Worm (Caenorhabditis elegans): ENCODE measurements around the gene srlf-14.

srlf-14 gene

ce11 chrIV:10935336-10935735 is 41.2 kb upstream of the srlf-14 start:
- TF ChIP-seq mml-1 (tag; optimal IDR thresholded peaks at IDR 0.05) = peak; percentile 81
- TF ChIP-seq nhr-76 (tag; optimal IDR thresholded peaks at IDR 0.05) = no peak
- peak; percentile 40 for TF ChIP-seq nhr-25 (tag; optimal IDR thresholded peaks at IDR 0.05)
- peak; percentile 60 for TF ChIP-seq mdl-1 (tag; optimal IDR thresholded peaks at IDR 0.05)
- no peak for TF ChIP-seq ceh-82 (tag; optimal IDR thresholded peaks at IDR 0.05)
- TF ChIP-seq pha-4 (tag; optimal IDR thresholded peaks at IDR 0.05) = peak; percentile 63
- TF ChIP-seq nhr-43 (tag; optimal IDR thresholded peaks at IDR 0.05; ENCODE audit: poor library complexity, severe bottlenecking) = peak; percentile 40
- peak; percentile 65 for TF ChIP-seq ceh-28 (tag; optimal IDR thresholded peaks at IDR 0.05)
- TF ChIP-seq elt-3 (tag; optimal IDR thresholded peaks at IDR 0.05) = peak in 1 of 3 experiments; percentile 17
- TF ChIP-seq skn-1 (tag; optimal IDR thresholded peaks at IDR 0.05) = no peak
- peak; percentile 26 for TF ChIP-seq snpc-4 (tag; optimal IDR thresholded peaks at IDR 0.05)
- peak; percentile 64 for TF ChIP-seq pqm-1 (tag; optimal IDR thresholded peaks at IDR 0.05)
- TF ChIP-seq nhr-23 (tag; optimal IDR thresholded peaks at IDR 0.05) = peak; percentile 80
- TF ChIP-seq nhr-77 (tag; optimal IDR thresholded peaks at IDR 0.05) = no peak
- peak; percentile 56 for TF ChIP-seq tbx-2 (tag; optimal IDR thresholded peaks at IDR 0.05)
- no peak for TF ChIP-seq fkh-10 (GFP tag; optimal IDR thresholded peaks at IDR 0.05)
- TF ChIP-seq eor-1 (tag; optimal IDR thresholded peaks at IDR 0.05) = peak in 1 of 2 experiments; percentile 32
- TF ChIP-seq ztf-4 (tag; optimal IDR thresholded peaks at IDR 0.05) = peak; percentile 65
- TF ChIP-seq unc-62 (GFP tag; optimal IDR thresholded peaks at IDR 0.05) = peak; percentile 57
- no peak for TF ChIP-seq nhr-11 (tag; optimal IDR thresholded peaks at IDR 0.05)
- TF ChIP-seq egl-27 (tag; optimal IDR thresholded peaks at IDR 0.05) = peak; percentile 53
- peak; percentile 95 for TF ChIP-seq egl-5 (tag; optimal IDR thresholded peaks at IDR 0.05)
- no peak for TF ChIP-seq fos-1 (tag; optimal IDR thresholded peaks at IDR 0.05)
- TF ChIP-seq elt-2 (tag; optimal IDR thresholded peaks at IDR 0.05) = peak; percentile 59
- peak; percentile 43 for TF ChIP-seq lin-39 (tag; optimal IDR thresholded peaks at IDR 0.05)
- peak; percentile 26 for TF ChIP-seq lin-15B (tag; optimal IDR thresholded peaks at IDR 0.05)
- TF ChIP-seq elt-1 (tag; optimal IDR thresholded peaks at IDR 0.05) = peak; percentile 32
- TF ChIP-seq aly-2 (tag; optimal IDR thresholded peaks at IDR 0.05) = no peak
- no peak for TF ChIP-seq ZK546.5 (tag; optimal IDR thresholded peaks at IDR 0.05)
- peak; percentile 90 for TF ChIP-seq nfya-1 (tag; optimal IDR thresholded peaks at IDR 0.05; ENCODE audit: insufficient read depth)
- TF ChIP-seq jun-1 (tag; optimal IDR thresholded peaks at IDR 0.05) = peak; percentile 75
- TF ChIP-seq unc-39 (tag; optimal IDR thresholded peaks at IDR 0.05) = no peak
- peak; percentile 80 for TF ChIP-seq ama-1 (optimal IDR thresholded peaks at IDR 0.05)
- TF ChIP-seq hmg-11 (tag; optimal IDR thresholded peaks at IDR 0.05) = no peak
- TF ChIP-seq lsy-12 (tag; optimal IDR thresholded peaks at IDR 0.05) = peak; percentile 90
- no peak for TF ChIP-seq daf-12 (tag; optimal IDR thresholded peaks at IDR 0.05)
- TF ChIP-seq ztf-11 (tag; optimal IDR thresholded peaks at IDR 0.05) = no peak

DNA sequence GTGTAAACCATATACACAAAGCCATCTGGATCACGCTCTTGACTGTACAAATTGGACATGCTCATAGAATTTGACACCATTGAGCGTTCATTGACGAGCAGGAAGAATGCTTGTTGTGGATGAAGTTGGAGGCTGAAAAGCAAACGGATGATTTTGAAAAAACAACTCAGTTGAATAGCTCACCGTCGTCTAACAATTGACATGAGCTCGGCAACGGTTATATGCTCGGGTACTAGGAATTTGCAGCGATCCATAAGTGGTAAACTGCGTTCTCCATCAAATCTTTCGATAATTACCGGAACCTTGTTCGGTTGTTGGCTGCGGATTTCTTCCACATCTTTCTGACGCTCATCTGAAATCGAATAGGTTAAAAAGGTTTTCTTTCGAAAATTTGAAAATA is 40.6 kb upstream of the srlf-14 start:
- TF ChIP-seq ama-1 (optimal IDR thresholded peaks at IDR 0.05) = peak; percentile 68
- no peak for TF ChIP-seq unc-62 (GFP tag; optimal IDR thresholded peaks at IDR 0.05)

DNA sequence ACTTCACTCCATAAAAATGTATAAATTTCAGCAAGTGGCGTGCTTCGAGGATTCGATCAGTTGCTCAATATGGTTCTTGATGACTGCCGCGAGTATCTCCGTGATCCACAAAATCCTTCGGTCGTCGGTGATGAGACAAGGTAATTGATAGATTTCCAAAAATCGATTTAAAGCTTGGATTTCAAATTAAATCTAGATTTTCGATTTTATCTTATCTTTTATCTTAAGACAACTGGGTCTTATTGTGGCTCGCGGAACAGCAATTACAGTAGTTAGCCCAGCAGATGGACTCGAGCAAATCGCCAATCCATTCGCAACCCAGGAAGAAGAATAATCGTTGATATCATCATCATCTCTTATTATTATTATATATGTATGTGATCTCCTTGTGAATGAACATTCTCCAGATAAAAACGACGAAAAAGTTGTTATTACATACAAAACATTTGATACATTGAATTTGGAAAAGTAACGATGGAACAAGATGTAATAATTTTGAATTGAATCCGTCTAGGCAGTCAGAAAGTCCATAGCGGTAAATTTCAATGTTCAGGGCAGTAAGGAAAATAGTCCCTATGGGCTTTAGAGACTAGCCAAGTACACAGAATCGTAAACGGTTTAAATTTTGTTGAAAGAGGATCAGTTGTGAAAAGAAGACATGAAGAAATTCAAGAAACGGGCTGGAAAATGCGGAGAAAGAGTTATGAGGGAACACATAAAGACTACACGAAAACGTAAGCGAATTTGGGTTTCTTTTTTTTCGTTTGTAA is 39.8 kb upstream of the srlf-14 start:
- TF ChIP-seq elt-2 (tag; optimal IDR thresholded peaks at IDR 0.05) = peak; percentile 47
- TF ChIP-seq snpc-4 (tag; optimal IDR thresholded peaks at IDR 0.05) = no peak
- TF ChIP-seq ama-1 (optimal IDR thresholded peaks at IDR 0.05) = peak; percentile 90
- TF ChIP-seq unc-39 (tag; optimal IDR thresholded peaks at IDR 0.05) = no peak
- peak; percentile 32 for TF ChIP-seq nhr-43 (tag; optimal IDR thresholded peaks at IDR 0.05; ENCODE audit: poor library complexity, severe bottlenecking)
- TF ChIP-seq lsy-12 (tag; optimal IDR thresholded peaks at IDR 0.05) = peak; percentile 26

DNA sequence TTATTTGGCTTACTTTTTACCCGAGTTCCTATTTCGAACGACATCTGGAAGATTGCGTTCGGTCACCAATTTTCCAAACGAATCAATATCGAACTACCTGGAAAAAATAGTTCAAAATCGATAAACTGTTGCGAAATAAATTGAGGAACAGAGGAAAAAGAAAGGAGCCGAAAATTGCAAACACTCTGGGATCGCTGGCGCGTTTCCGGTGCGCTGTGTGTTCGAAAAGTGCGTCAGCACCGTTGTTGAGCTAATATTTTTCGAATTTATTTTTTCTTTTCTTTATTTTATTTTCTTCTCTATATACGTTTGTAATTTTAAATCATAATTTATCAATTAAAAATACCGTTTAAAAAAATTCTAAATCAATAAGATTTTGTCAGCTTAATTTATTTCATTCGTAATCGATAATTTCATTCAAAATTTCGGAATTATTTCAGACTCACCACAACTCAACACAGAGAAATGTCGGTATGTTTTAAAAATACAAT is 39.0 kb upstream of the srlf-14 start, which contains the start of the genes dnc-1 and lsm-7:
dnc-1 (minus strand) TSS at position 142 of the 491 bp plus-strand sequence.
lsm-7 (plus strand) TSS at position 441 of the 491 bp plus-strand sequence.
- TF ChIP-seq zag-1 (tag; optimal IDR thresholded peaks at IDR 0.05) (no peak), snpc-4 (tag; optimal IDR thresholded peaks at IDR 0.05) (peak; percentile 79), sea-2 (GFP tag; optimal IDR thresholded peaks at IDR 0.05) (no peak), unc-39 (tag; optimal IDR thresholded peaks at IDR 0.05) (no peak), ceh-82 (tag; optimal IDR thresholded peaks at IDR 0.05) (peak; percentile 7), mml-1 (tag; optimal IDR thresholded peaks at IDR 0.05) (no peak), ztf-4 (tag; optimal IDR thresholded peaks at IDR 0.05) (no peak), unc-62 (GFP tag; optimal IDR thresholded peaks at IDR 0.05) (no peak), nhr-43 (tag; optimal IDR thresholded peaks at IDR 0.05; ENCODE audit: poor library complexity, severe bottlenecking) (peak; percentile 18), elt-2 (tag; optimal IDR thresholded peaks at IDR 0.05) (peak; percentile 28), nhr-23 (tag; optimal IDR thresholded peaks at IDR 0.05) (peak; percentile 49), elt-3 (tag; optimal IDR thresholded peaks at IDR 0.05) (no peak), ceh-28 (tag; optimal IDR thresholded peaks at IDR 0.05) (peak; percentile 77), pha-4 (tag; optimal IDR thresholded peaks at IDR 0.05) (peak; percentile 88), R02D3.7 (tag; optimal IDR thresholded peaks at IDR 0.05) (peak; percentile 34), skn-1 (tag; optimal IDR thresholded peaks at IDR 0.05) (peak; percentile 65), jun-1 (tag; optimal IDR thresholded peaks at IDR 0.05) (peak; percentile 39), elt-1 (tag; optimal IDR thresholded peaks at IDR 0.05) (peak; percentile 46), fkh-10 (GFP tag; optimal IDR thresholded peaks at IDR 0.05) (peak; percentile 57), hmg-11 (tag; optimal IDR thresholded peaks at IDR 0.05) (peak; percentile 63), pqm-1 (tag; optimal IDR thresholded peaks at IDR 0.05) (peak; percentile 16), lsy-12 (tag; optimal IDR thresholded peaks at IDR 0.05) (peak; percentile 23), nfya-1 (tag; optimal IDR thresholded peaks at IDR 0.05; ENCODE audit: insufficient read depth) (peak; percentile 87), fkh-2 (tag; optimal IDR thresholded peaks at IDR 0.05) (no peak), nhr-25 (tag; optimal IDR thresholded peaks at IDR 0.05) (peak; percentile 35), fos-1 (tag; optimal IDR thresholded peaks at IDR 0.05) (no peak), lin-15B (tag; optimal IDR thresholded peaks at IDR 0.05) (peak; percentile 68), ZK546.5 (tag; optimal IDR thresholded peaks at IDR 0.05) (no peak), lin-39 (tag; optimal IDR thresholded peaks at IDR 0.05) (peak; percentile 72)

All from whole organism, L3 larva.